Fruit fly (Drosophila melanogaster) whole organism, embryonic: ENCODE data around the gene CG6527.

Experiments used
- Abd-B ChIP-seq: fragments of 200-800 bp; sonication (Bioruptor generic); optimal IDR thresholded peaks from 2 replicates; lab custom pipeline; 2018; ENCODE audit warnings: missing biosample characterization, mild to moderate bottlenecking, missing genetic modification characterization, moderate library complexity
- Asciz ChIP-seq: fragments of 200-800 bp; sonication (Bioruptor generic); optimal IDR thresholded peaks from 2 replicates; lab custom pipeline; 2017; ENCODE audit warnings: missing biosample characterization, mild to moderate bottlenecking, missing genetic modification characterization, missing genetic modification reagents
- Bteb2 ChIP-seq: fragments of 200-800 bp; sonication (Bioruptor generic); optimal IDR thresholded peaks from 2 replicates; lab custom pipeline; 2016; ENCODE audit warnings: missing biosample characterization, missing genetic modification characterization
- CG10431 ChIP-seq: fragments of 200-800 bp; sonication (Bioruptor generic); optimal IDR thresholded peaks from 3 replicates; lab custom pipeline; 2018; ENCODE audit warnings: missing biosample characterization, mild to moderate bottlenecking, missing genetic modification characterization
- CG12155 ChIP-seq: fragments of 200-800 bp; sonication (Bioruptor generic); optimal IDR thresholded peaks from 3 replicates; lab custom pipeline; 2016; ENCODE audit warnings: missing biosample characterization, missing genetic modification characterization
- CG17361 ChIP-seq: fragments of 200-800 bp; sonication (Bioruptor generic); IDR thresholded peaks from 3 replicates; pipeline ENCODE4 v1.3.6; 2022; ENCODE audit warnings: missing biosample characterization, missing genetic modification characterization
- CG2875 ChIP-seq: fragments of 200-800 bp; sonication (Bioruptor generic); optimal IDR thresholded peaks from 2 replicates; lab custom pipeline; 2017; ENCODE audit warnings: missing biosample characterization, mild to moderate bottlenecking, missing genetic modification characterization, missing genetic modification reagents
- CG30020 ChIP-seq: fragments of 200-800 bp; optimal IDR thresholded peaks from 2 replicates; lab custom pipeline; 2019; ENCODE audit warnings: missing biosample characterization, mild to moderate bottlenecking, missing genetic modification characterization, moderate library complexity
- CG3163 ChIP-seq: fragments of 200-800 bp; sonication (Bioruptor generic); optimal IDR thresholded peaks from 3 replicates; lab custom pipeline; 2016; ENCODE audit warnings: missing biosample characterization, missing genetic modification characterization
- CG34376 ChIP-seq: fragments of 200-800 bp; sonication (Bioruptor generic); optimal IDR thresholded peaks from 2 replicates; lab custom pipeline; 2018; ENCODE audit warnings: missing biosample characterization, mild to moderate bottlenecking, missing genetic modification characterization
- CG42726 ChIP-seq: fragments of 200-800 bp; sonication (Bioruptor generic); IDR thresholded peaks from 2 replicates; pipeline ENCODE4 v1.3.6; 2022; ENCODE audit warnings: missing biosample characterization, missing genetic modification characterization; ENCODE audit not compliant: partially characterized antibody
- CG4360 ChIP-seq: fragments of 200-800 bp; sonication (Bioruptor generic); IDR thresholded peaks from 2 replicates; pipeline ENCODE4 v1.3.6; 2022; ENCODE audit warnings: missing biosample characterization, missing genetic modification characterization
- CG6654 ChIP-seq: fragments of 200-800 bp; sonication (Bioruptor generic); optimal IDR thresholded peaks from 2 replicates; lab custom pipeline; 2017; ENCODE audit warnings: missing biosample characterization, mild to moderate bottlenecking, missing genetic modification characterization
- CG6689 ChIP-seq: fragments of 200-800 bp; sonication (Bioruptor generic); IDR thresholded peaks from 2 replicates; pipeline ENCODE4 v1.3.6; 2022; ENCODE audit warnings: missing biosample characterization, missing genetic modification characterization
- CG8765 ChIP-seq: fragments of 200-800 bp; sonication (Bioruptor generic); IDR thresholded peaks from 2 replicates; pipeline ENCODE4 v1.3.6; 2022; ENCODE audit warnings: missing biosample characterization, missing genetic modification characterization
- Camta ChIP-seq: fragments of 200-800 bp; sonication (Bioruptor generic); optimal IDR thresholded peaks from 2 replicates; lab custom pipeline; 2016; ENCODE audit warnings: missing biosample characterization, missing genetic modification characterization
- Drgx ChIP-seq: fragments of 200-800 bp; sonication (Bioruptor generic); IDR thresholded peaks from 2 replicates; pipeline ENCODE4 v1.3.6; 2022; ENCODE audit warnings: missing biosample characterization, missing genetic modification characterization
- Ets97D ChIP-seq: fragments of 200-800 bp; sonication (Bioruptor generic); optimal IDR thresholded peaks from 3 replicates; lab custom pipeline; 2016; ENCODE audit warnings: missing biosample characterization, missing genetic modification characterization
- Fer1 ChIP-seq: fragments of 200-800 bp; sonication (Bioruptor generic); optimal IDR thresholded peaks from 2 replicates; lab custom pipeline; 2017; ENCODE audit warnings: missing biosample characterization, mild to moderate bottlenecking, missing genetic modification characterization
- HmgD ChIP-seq: fragments of 200-800 bp; sonication (Bioruptor generic); optimal IDR thresholded peaks from 3 replicates; lab custom pipeline; 2016; ENCODE audit warnings: missing biosample characterization, missing genetic modification characterization
- Hsf ChIP-seq: fragments of 200-800 bp; sonication (Bioruptor generic); optimal IDR thresholded peaks from 3 replicates; lab custom pipeline; 2016; ENCODE audit warnings: missing biosample characterization, missing genetic modification characterization
- Lim3 ChIP-seq: fragments of 200-800 bp; sonication (Bioruptor generic); IDR thresholded peaks from 2 replicates; pipeline ENCODE4 v1.3.6; 2022; ENCODE audit warnings: missing biosample characterization, missing genetic modification characterization
- MBD-R2 ChIP-seq: fragments of 200-800 bp; sonication (Bioruptor generic); IDR thresholded peaks from 2 replicates; pipeline ENCODE4 v1.3.6; 2022; ENCODE audit warnings: missing biosample characterization, missing genetic modification characterization
- Med ChIP-seq: fragments of 200-800 bp; sonication (Bioruptor generic); peaks from one replicate; lab custom pipeline; 2016; ENCODE audit warnings: missing biosample characterization, missing genetic modification characterization, mild to moderate bottlenecking, inconsistent platforms, moderate library complexity
- Pdp1 ChIP-seq, 2 experiments: fragments of 200-800 bp; sonication (Bioruptor generic); optimal IDR thresholded peaks; 3 replicates each; lab custom pipeline; 2016; ENCODE audit warnings: missing biosample characterization in 2 of 2, missing genetic modification characterization in 2 of 2, mild to moderate bottlenecking in 1 of 2, moderate library complexity in 1 of 2
- amos ChIP-seq: fragments of 200-800 bp; sonication (Bioruptor generic); IDR thresholded peaks from 2 replicates; pipeline ENCODE4 v1.3.6; 2022; ENCODE audit warnings: missing biosample characterization, missing genetic modification characterization; ENCODE audit not compliant: partially characterized antibody
- chm ChIP-seq: fragments of 200-800 bp; sonication (Bioruptor generic); IDR thresholded peaks from 2 replicates; pipeline ENCODE4 v1.3.6; 2022; ENCODE audit warnings: missing biosample characterization, missing genetic modification characterization
- crol ChIP-seq: fragments of 200-800 bp; sonication (Bioruptor generic); IDR thresholded peaks from 2 replicates; pipeline ENCODE4 v1.3.6; 2022; ENCODE audit warnings: missing biosample characterization, missing genetic modification characterization
- dati ChIP-seq: fragments of 200-800 bp; sonication (Bioruptor generic); IDR thresholded peaks from 2 replicates; pipeline ENCODE4 v1.3.6; 2022; ENCODE audit warnings: missing biosample characterization, missing genetic modification characterization
- esg ChIP-seq: fragments of 200-800 bp; sonication (Bioruptor generic); conservative IDR thresholded peaks from 2 replicates; pipeline ENCODE4 v1.3.6; 2022; ENCODE audit warnings: missing biosample characterization, missing genetic modification characterization
- eve ChIP-seq, 2 experiments: fragments of >200 bp; optimal IDR thresholded peaks; 2 replicates each; lab custom pipeline; 2017; ENCODE audit warnings: missing biosample characterization in 2 of 2, missing genetic modification characterization in 2 of 2
- gcm ChIP-seq: fragments of 200-800 bp; sonication (Bioruptor generic); optimal IDR thresholded peaks from 2 replicates; lab custom pipeline; 2019; ENCODE audit warnings: missing biosample characterization, mild to moderate bottlenecking, missing genetic modification characterization, moderate library complexity
- jigr1 ChIP-seq: fragments of 200-800 bp; sonication (Bioruptor generic); IDR thresholded peaks from 3 replicates; pipeline ENCODE4 v1.3.6; 2022; ENCODE audit warnings: missing biosample characterization, missing genetic modification characterization
- org-1 ChIP-seq: fragments of 200-800 bp; sonication (Bioruptor generic); optimal IDR thresholded peaks from 2 replicates; lab custom pipeline; 2017; ENCODE audit warnings: missing biosample characterization, missing genetic modification characterization
- pum ChIP-seq: fragments of 200-800 bp; sonication (Bioruptor generic); optimal IDR thresholded peaks from 2 replicates; lab custom pipeline; 2016; ENCODE audit warnings: missing biosample characterization, missing genetic modification characterization
- repo ChIP-seq: fragments of 200-800 bp; sonication (Bioruptor generic); optimal IDR thresholded peaks from 2 replicates; lab custom pipeline; 2016; ENCODE audit warnings: missing biosample characterization, missing genetic modification characterization
- ro ChIP-seq: fragments of 200-800 bp; sonication (Bioruptor generic); IDR thresholded peaks from 2 replicates; pipeline ENCODE4 v1.3.6; 2022; ENCODE audit warnings: missing biosample characterization, missing genetic modification characterization
- scrt ChIP-seq: fragments of 200-800 bp; sonication (Bioruptor generic); optimal IDR thresholded peaks from 2 replicates; lab custom pipeline; 2018; ENCODE audit warnings: missing biosample characterization, mild to moderate bottlenecking, missing genetic modification characterization, moderate library complexity
- sd ChIP-seq: fragments of 200-800 bp; sonication (Bioruptor generic); optimal IDR thresholded peaks from 3 replicates; lab custom pipeline; 2018; ENCODE audit warnings: missing biosample characterization, mild to moderate bottlenecking, missing genetic modification characterization, moderate library complexity
- sqz ChIP-seq: fragments of 200-800 bp; sonication (Bioruptor generic); optimal IDR thresholded peaks from 3 replicates; lab custom pipeline; 2018; ENCODE audit warnings: missing biosample characterization, mild to moderate bottlenecking, missing genetic modification characterization
- sug ChIP-seq: fragments of 200-800 bp; optimal IDR thresholded peaks from 2 replicates; lab custom pipeline; 2019; ENCODE audit warnings: missing biosample characterization, mild to moderate bottlenecking, missing genetic modification characterization, moderate library complexity

Gene CG6527

dm6 chr3L:10554489-10554888 lies 4.4 kb downstream of the CG6527 start (continued):
- peak; percentile 78 for TF ChIP-seq Hsf (GFP tag; lab: Kevin White, UChicago)
- TF ChIP-seq CG12155 (GFP tag; lab: Kevin White, UChicago): peak; percentile 71
- peak; percentile 10 for TF ChIP-seq Bteb2 (GFP tag; lab: Kevin White, UChicago)
- TF ChIP-seq pum (GFP tag; lab: Kevin White, UChicago): peak; percentile 74
- peak; percentile 86 for TF ChIP-seq Fer1
- TF ChIP-seq CG30020 (tag; lab: Kevin White, UChicago): peak; percentile 43
- peak; percentile 72 for TF ChIP-seq org-1 (GFP tag; lab: Kevin White, UChicago)
- TF ChIP-seq CG2875: peak; percentile 78
- TF ChIP-seq CG10431: peak; percentile 50
- peak; percentile 82 for TF ChIP-seq Asciz (GFP tag; lab: Kevin White, UChicago)
- TF ChIP-seq Abd-B (GFP tag; lab: Kevin White, UChicago): peak; percentile 81
- peak; percentile 74 for TF ChIP-seq Camta
- TF ChIP-seq eve (GFP tag; optimal IDR thresholded peaks at IDR 0.05; lab: Kevin White, UChicago): peak in 1 of 2 experiments; percentile 77
- peak; percentile 74 for TF ChIP-seq esg (GFP tag; lab: Robert Waterston, UW)
- peak; percentile 26; the same call in 1 of the 2 replicates for TF ChIP-seq MBD-R2 (GFP tag; lab: Robert Waterston, UW)
- peak; percentile 88 for TF ChIP-seq CG17361
- TF ChIP-seq sqz (GFP tag; lab: Kevin White, UChicago): peak; percentile 88
- no peak for TF ChIP-seq amos (GFP tag; lab: Robert Waterston, UW)
- peak; percentile 49; the same call in 1 of the 2 replicates for TF ChIP-seq Lim3 (GFP tag; lab: Robert Waterston, UW)
- TF ChIP-seq sug (tag; lab: Kevin White, UChicago): peak; percentile 40
- TF ChIP-seq Ets97D (GFP tag; lab: Kevin White, UChicago): peak; percentile 50
- no peak for TF ChIP-seq CG42726 (GFP tag; lab: Robert Waterston, UW)
- peak; percentile 64 for TF ChIP-seq ro (GFP tag; lab: Robert Waterston, UW)
- TF ChIP-seq CG6689 (GFP tag; lab: Robert Waterston, UW): peak; percentile 77
- TF ChIP-seq jigr1: peak; percentile 54; the same call in 1 of the 3 replicates
- TF ChIP-seq repo: peak; percentile 49
- peak; percentile 40 for TF ChIP-seq CG3163 (GFP tag; lab: Kevin White, UChicago)
- peak; percentile 80 for TF ChIP-seq chm (GFP tag; lab: Robert Waterston, UW)
- TF ChIP-seq CG8765 (GFP tag; lab: Robert Waterston, UW): peak; percentile 82

- no peak for TF ChIP-seq CG17361
- TF ChIP-seq HmgD (GFP tag; lab: Kevin White, UChicago): no peak
- TF ChIP-seq CG34376: peak; percentile 30
- peak in 1 of 2 experiments; percentile 24 for TF ChIP-seq Pdp1 (GFP tag; optimal IDR thresholded peaks at IDR 0.05; lab: Kevin White, UChicago)
- peak; percentile 42 for TF ChIP-seq Med (GFP tag; lab: Kevin White, UChicago)
- TF ChIP-seq sd (tag; lab: Kevin White, UChicago): peak; percentile 66
Observed at dm6 chr3L:10553152-10553551, 5.7 kb downstream of the CG6527 start.

dm6 chr3L:10550846-10551466 lies 7.9 kb downstream of the CG6527 start:
- no peak for TF ChIP-seq dati (GFP tag; lab: Robert Waterston, UW)
- TF ChIP-seq Drgx: 0 out of 2 replicates have a peak, but pooled peaks have one; percentile 10
- peak; percentile 36; the same call in 1 of the 2 replicates for TF ChIP-seq crol (GFP tag; lab: Robert Waterston, UW)
- no peak for TF ChIP-seq CG6654 (GFP tag; lab: Kevin White, UChicago)
- peak; percentile 50 for TF ChIP-seq gcm (GFP tag; lab: Kevin White, UChicago)
- TF ChIP-seq CG4360 (GFP tag; lab: Robert Waterston, UW): no peak
- TF ChIP-seq scrt (GFP tag; lab: Kevin White, UChicago): no peak
- TF ChIP-seq, all 482 proteins: peak for 3
